Worm (Caenorhabditis elegans): ENCODE measurements around the gene hsp-75.

DNA sequence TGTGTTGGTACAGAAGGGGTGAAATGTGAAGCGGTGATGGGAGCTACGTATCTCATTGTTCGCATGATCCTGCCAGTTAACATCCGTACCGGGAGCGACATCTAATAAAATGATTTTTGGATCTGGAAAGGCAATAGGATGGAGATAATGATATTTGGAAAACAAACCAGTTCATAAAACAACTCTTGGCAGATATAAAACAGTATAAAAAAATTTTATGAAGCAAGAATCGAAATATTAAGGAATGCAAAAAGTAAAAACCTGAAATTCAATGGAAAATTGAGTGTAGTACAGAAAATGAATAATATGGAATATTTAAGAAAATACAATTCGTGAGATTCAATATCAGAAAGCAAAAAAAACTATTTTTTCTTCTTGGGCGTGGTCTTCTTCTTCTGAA is at the start of gene hsp-75:
- TF ChIP-seq him-1 (tag; optimal IDR thresholded peaks at IDR 0.05) (no peak), snpc-4 (GFP tag; optimal IDR thresholded peaks at IDR 0.05) (no peak), snpc-4 (tag; optimal IDR thresholded peaks at IDR 0.05) (no peak), nhr-179 (tag; optimal IDR thresholded peaks at IDR 0.05) (no peak), ztf-6 (GFP tag; IDR thresholded peaks at IDR 0.05) (no peak), hsf-1 (GFP tag; IDR thresholded peaks at IDR 0.05) (no peak), ama-1 (optimal IDR thresholded peaks at IDR 0.05) (no peak), ama-1 (GFP tag; optimal IDR thresholded peaks at IDR 0.05) (no peak), Y95B8A.8 (GFP tag; IDR thresholded peaks at IDR 0.05) (no peak), Y56A3A.18 (GFP tag; IDR thresholded peaks at IDR 0.05) (no peak), hlh-12 (tag; optimal IDR thresholded peaks at IDR 0.05) (no peak), T07F8.4 (tag; optimal IDR thresholded peaks at IDR 0.05) (no peak), sdz-38 (tag; optimal IDR thresholded peaks at IDR 0.05) (no peak), attf-6 (GFP tag; IDR thresholded peaks at IDR 0.05) (no peak), unc-130 (GFP tag; optimal IDR thresholded peaks at IDR 0.05) (no peak), unc-62 (GFP tag; optimal IDR thresholded peaks at IDR 0.05) (no peak)
